Worm (Caenorhabditis elegans): ENCODE results near the gene igcm-1.
A peak's percentile ranks its signal among the peaks of the same experiment; 100 is the strongest.

- TF ChIP-seq mdl-1 (tag; optimal IDR thresholded peaks at IDR 0.05) (no peak), egl-27 (tag; optimal IDR thresholded peaks at IDR 0.05) (no peak), nhr-77 (tag; optimal IDR thresholded peaks at IDR 0.05) (no peak), aly-2 (tag; optimal IDR thresholded peaks at IDR 0.05) (no peak), elt-3 (tag; optimal IDR thresholded peaks at IDR 0.05) (no peak), ztf-11 (tag; optimal IDR thresholded peaks at IDR 0.05) (no peak), R02D3.7 (tag; optimal IDR thresholded peaks at IDR 0.05) (no peak), pha-4 (tag; optimal IDR thresholded peaks at IDR 0.05) (peak; percentile 91)
These were observed 25.6 kb upstream of the igcm-1 start, which contains the start of gene ZC13.1 for ce11 chrX:876935-877334.

All from whole organism, L3 larva.